Worm (Caenorhabditis elegans): ENCODE measurements around the gene F32H5.4.

ce11 chrV:13333386-13334180, 26.8 kb upstream of the F32H5.4 start, which contains the start of gene nhr-168:
- TF ChIP-seq mec-3 (tag; optimal IDR thresholded peaks at IDR 0.05; ENCODE audit: borderline replicate concordance) (no peak), ama-1 (optimal IDR thresholded peaks at IDR 0.05) (no peak), T23F11.4 (GFP tag; optimal IDR thresholded peaks at IDR 0.05) (no peak), nhr-11 (tag; optimal IDR thresholded peaks at IDR 0.05) (no peak), pqm-1 (tag; optimal IDR thresholded peaks at IDR 0.05) (no peak), pha-2 (tag; optimal IDR thresholded peaks at IDR 0.05) (no peak), lin-11 (tag; optimal IDR thresholded peaks at IDR 0.05) (no peak), hlh-13 (GFP tag; optimal IDR thresholded peaks at IDR 0.05) (no peak), F13H6.1 (tag; optimal IDR thresholded peaks at IDR 0.05) (no peak)

Data from whole organism, late embryonic.